Worm (Caenorhabditis elegans): ENCODE data around the gene arl-1.

ce11 chrII:8611330-8611729, 29.5 kb downstream of the arl-1 start:
- TF ChIP-seq F57A8.1 (GFP tag; optimal IDR thresholded peaks at IDR 0.05) (no peak), ztf-26 (tag; optimal IDR thresholded peaks at IDR 0.05) (no peak), tbp1 (GFP tag; optimal IDR thresholded peaks at IDR 0.05) (no peak), ama-1 (optimal IDR thresholded peaks at IDR 0.05) (no peak), ama-1 (GFP tag; optimal IDR thresholded peaks at IDR 0.05) (no peak), attf-3 (GFP tag; conservative IDR thresholded peaks at IDR 0.05) (no peak), ceh-79 (tag; optimal IDR thresholded peaks at IDR 0.05) (no peak)

Data from whole organism, young adult.